Fruit fly (Drosophila melanogaster): ENCODE measurements around the gene Clic.

The Clic gene

dm6 chrX:13821775-13822493, at the start of gene Clic (continued):
- TF ChIP-seq gsb-n (tag; optimal IDR thresholded peaks at IDR 0.05) (no peak), CG1792 (GFP tag; optimal IDR thresholded peaks at IDR 0.05) (no peak), CG17612 (GFP tag; IDR thresholded peaks at IDR 0.05) (no peak), sim (GFP tag; IDR thresholded peaks at IDR 0.05) (no peak), CG10431 (GFP tag; optimal IDR thresholded peaks at IDR 0.05) (no peak), ash1 (GFP tag; optimal IDR thresholded peaks at IDR 0.05) (peak; percentile 57), CG1603 (tag; optimal IDR thresholded peaks at IDR 0.05) (no peak), CG12744 (GFP tag; optimal IDR thresholded peaks at IDR 0.05) (no peak), CG4424 (GFP tag; optimal IDR thresholded peaks at IDR 0.05) (no peak), knrl (GFP tag; IDR thresholded peaks at IDR 0.05; ENCODE audit: partially characterized antibody) (no peak), HLH4C (GFP tag; IDR thresholded peaks at IDR 0.05; ENCODE audit: partially characterized antibody) (no peak; the same call in 2 of the 3 replicates), CG9437 (GFP tag; optimal IDR thresholded peaks at IDR 0.05) (no peak), Blimp-1 (GFP tag; optimal IDR thresholded peaks at IDR 0.05) (no peak), CG12299 (tag; optimal IDR thresholded peaks at IDR 0.05) (peak; percentile 14), CG2116 (GFP tag; optimal IDR thresholded peaks at IDR 0.05) (peak; percentile 19), fd96Cb (tag; optimal IDR thresholded peaks at IDR 0.05) (no peak), sens-2 (GFP tag; IDR thresholded peaks at IDR 0.05) (no peak), Xbp1 (GFP tag; optimal IDR thresholded peaks at IDR 0.05) (no peak), row (GFP tag; IDR thresholded peaks at IDR 0.05) (peak; percentile 22; the same call in 2 of the 3 replicates), Meics (GFP tag; optimal IDR thresholded peaks at IDR 0.05) (peak; percentile 19), NK7.1 (GFP tag; optimal IDR thresholded peaks at IDR 0.05) (peak; percentile 37), gcm2 (GFP tag; optimal IDR thresholded peaks at IDR 0.05) (no peak), E2f2 (GFP tag; IDR thresholded peaks at IDR 0.05) (no peak), CG13287 (GFP tag; IDR thresholded peaks at IDR 0.05; ENCODE audit: partially characterized antibody) (peak; percentile 18; the same call in 1 of the 2 replicates), Xrp1 (GFP tag; IDR thresholded peaks at IDR 0.05) (no peak), Mad (GFP tag; optimal IDR thresholded peaks at IDR 0.05) (peak; percentile 5), nau (GFP tag; optimal IDR thresholded peaks at IDR 0.05) (no peak), gem (tag; optimal IDR thresholded peaks at IDR 0.05) (no peak), vnd (GFP tag; IDR thresholded peaks at IDR 0.05; ENCODE audit: partially characterized antibody) (no peak), chinmo (GFP tag; IDR thresholded peaks at IDR 0.05; ENCODE audit: partially characterized antibody) (0 out of 4 replicates have a peak, but pooled peaks have one; percentile 2), hkb (optimal IDR thresholded peaks at IDR 0.05) (no peak), hkb (GFP tag; IDR thresholded peaks at IDR 0.05) (peak; percentile 42; the same call in 1 of the 2 replicates), wdn (GFP tag; IDR thresholded peaks at IDR 0.05) (0 out of 2 replicates have a peak, but pooled peaks have one; percentile 14), CG12769 (tag; optimal IDR thresholded peaks at IDR 0.05) (no peak), Mrtf (GFP tag; IDR thresholded peaks at IDR 0.05) (no peak), fu2 (GFP tag; optimal IDR thresholded peaks at IDR 0.05) (no peak), CoRest (tag; optimal IDR thresholded peaks at IDR 0.05) (no peak), Sin3A (optimal IDR thresholded peaks at IDR 0.05) (no peak), pan (optimal IDR thresholded peaks at IDR 0.05) (no peak), pan (GFP tag; optimal IDR thresholded peaks at IDR 0.05 in 1 of 2, IDR thresholded peaks at IDR 0.05 in 1 of 2) (no peak), CG13624 (GFP tag; optimal IDR thresholded peaks at IDR 0.05) (peak; percentile 19), CG13894 (tag; optimal IDR thresholded peaks at IDR 0.05) (no peak), CG3847 (GFP tag; IDR thresholded peaks at IDR 0.05) (0 out of 2 replicates have a peak, but pooled peaks have one; percentile 7), CG3407 (GFP tag; optimal IDR thresholded peaks at IDR 0.05) (no peak), jigr1 (GFP tag; IDR thresholded peaks at IDR 0.05) (no peak), zen2 (GFP tag; IDR thresholded peaks at IDR 0.05; ENCODE audit: partially characterized antibody) (no peak), tio (GFP tag; optimal IDR thresholded peaks at IDR 0.05) (no peak), sc (optimal IDR thresholded peaks at IDR 0.05) (no peak), sc (GFP tag; optimal IDR thresholded peaks at IDR 0.05) (no peak), CG43689 (GFP tag; IDR thresholded peaks at IDR 0.05) (no peak)
